Fruit fly (Drosophila melanogaster): ENCODE measurements around the gene CG15824.

CG15824 gene

dm6 chr2L:903748-904147 is 18.8 kb upstream of the CG15824 start (continued):
- TF ChIP-seq dm (GFP tag; optimal IDR thresholded peaks at IDR 0.05), result no peak
- no peak for TF ChIP-seq usp (GFP tag; optimal IDR thresholded peaks at IDR 0.05)
- TF ChIP-seq CG32767 (GFP tag; IDR thresholded peaks at IDR 0.05), result no peak
- TF ChIP-seq CG10209 (GFP tag; optimal IDR thresholded peaks at IDR 0.05), result no peak
- TF ChIP-seq CTCF (GFP tag; optimal IDR thresholded peaks at IDR 0.05), result no peak
- no peak for TF ChIP-seq gcm (GFP tag; optimal IDR thresholded peaks at IDR 0.05)
- peak; percentile 61 for TF ChIP-seq Med (GFP tag)
- no peak for TF ChIP-seq gsb-n (tag; optimal IDR thresholded peaks at IDR 0.05)
- TF ChIP-seq Mrtf (GFP tag; IDR thresholded peaks at IDR 0.05), result no peak
- TF ChIP-seq NK7.1 (GFP tag; optimal IDR thresholded peaks at IDR 0.05), result no peak
- no peak for TF ChIP-seq CG31441 (GFP tag; IDR thresholded peaks at IDR 0.05)
- TF ChIP-seq lab (GFP tag; optimal IDR thresholded peaks at IDR 0.05), result peak; percentile 21
- no peak for TF ChIP-seq Awh (GFP tag; IDR thresholded peaks at IDR 0.05)
- TF ChIP-seq CG16815 (GFP tag; optimal IDR thresholded peaks at IDR 0.05), result no peak
- TF ChIP-seq mld (GFP tag; IDR thresholded peaks at IDR 0.05; ENCODE audit: partially characterized antibody), result no peak
- TF ChIP-seq pzg (GFP tag; optimal IDR thresholded peaks at IDR 0.05), result no peak
- TF ChIP-seq CG30020 (tag; optimal IDR thresholded peaks at IDR 0.05), result no peak
- no peak for TF ChIP-seq psq (GFP tag; optimal IDR thresholded peaks at IDR 0.05)
- TF ChIP-seq CG8765 (GFP tag; IDR thresholded peaks at IDR 0.05), result no peak
- no peak for TF ChIP-seq Bteb2 (GFP tag; optimal IDR thresholded peaks at IDR 0.05)
- TF ChIP-seq Tbp (GFP tag; optimal IDR thresholded peaks at IDR 0.05), result no peak
- TF ChIP-seq CG30403 (GFP tag; optimal IDR thresholded peaks at IDR 0.05), result no peak
- TF ChIP-seq knrl (GFP tag; IDR thresholded peaks at IDR 0.05; ENCODE audit: partially characterized antibody), result no peak
- no peak for TF ChIP-seq ems (GFP tag; optimal IDR thresholded peaks at IDR 0.05)
- TF ChIP-seq sens (GFP tag), result peak; percentile 10
- TF ChIP-seq slbo (GFP tag; IDR thresholded peaks at IDR 0.05), result peak; percentile 24; the same call in 1 of the 2 replicates
- no peak for TF ChIP-seq slou (GFP tag; optimal IDR thresholded peaks at IDR 0.05)
- no peak for TF ChIP-seq CG18599 (GFP tag; optimal IDR thresholded peaks at IDR 0.05)
- no peak for TF ChIP-seq CG9817 (tag; optimal IDR thresholded peaks at IDR 0.05)
- no peak for TF ChIP-seq CG6689 (GFP tag; IDR thresholded peaks at IDR 0.05)
- TF ChIP-seq CG2120 (GFP tag; optimal IDR thresholded peaks at IDR 0.05), result peak; percentile 7
- no peak for TF ChIP-seq CG17802 (tag; optimal IDR thresholded peaks at IDR 0.05)
- no peak for TF ChIP-seq Poxn (GFP tag; IDR thresholded peaks at IDR 0.05)
- TF ChIP-seq Ets65A (GFP tag), result peak; percentile 55
- TF ChIP-seq CG10565 (GFP tag; optimal IDR thresholded peaks at IDR 0.05), result no peak
- no peak for TF ChIP-seq D19B (GFP tag; optimal IDR thresholded peaks at IDR 0.05)
- TF ChIP-seq HLH4C (GFP tag; IDR thresholded peaks at IDR 0.05; ENCODE audit: partially characterized antibody), result no peak
- TF ChIP-seq B-H2 (GFP tag; optimal IDR thresholded peaks at IDR 0.05), result no peak
- no peak for TF ChIP-seq HmgD (GFP tag; optimal IDR thresholded peaks at IDR 0.05)
- no peak for TF ChIP-seq fd96Cb (tag; optimal IDR thresholded peaks at IDR 0.05)
- no peak for TF ChIP-seq row (GFP tag; IDR thresholded peaks at IDR 0.05)
- no peak for TF ChIP-seq esg (GFP tag; conservative IDR thresholded peaks at IDR 0.05)
- no peak for TF ChIP-seq CG12744 (GFP tag; optimal IDR thresholded peaks at IDR 0.05)
- no peak for TF ChIP-seq bcd (GFP tag; optimal IDR thresholded peaks at IDR 0.05)
- no peak for TF ChIP-seq salm (tag; optimal IDR thresholded peaks at IDR 0.05)
- TF ChIP-seq CG7987 (GFP tag; optimal IDR thresholded peaks at IDR 0.05), result no peak
- no peak for TF ChIP-seq CG1529 (GFP tag; optimal IDR thresholded peaks at IDR 0.05)
- TF ChIP-seq CG18011 (GFP tag; optimal IDR thresholded peaks at IDR 0.05), result no peak
- peak; percentile 6 for TF ChIP-seq CG11504 (tag; optimal IDR thresholded peaks at IDR 0.05)
- no peak for TF ChIP-seq Dip3 (GFP tag; optimal IDR thresholded peaks at IDR 0.05)
- TF ChIP-seq dmrt99B (tag; optimal IDR thresholded peaks at IDR 0.05), result peak; percentile 26
- TF ChIP-seq CG1647 (GFP tag; optimal IDR thresholded peaks at IDR 0.05), result no peak
- TF ChIP-seq D19A (tag; optimal IDR thresholded peaks at IDR 0.05), result no peak
